Worm (Caenorhabditis elegans) whole organism, midembryonic: ENCODE data around the gene lgc-35.
A peak's percentile ranks its signal among the peaks of the same experiment; 100 is the strongest.

ENCODE experiments used
- flt-1 ChIP-seq: fragments of 200-800 bp; sonication (Bioruptor generic); IDR thresholded peaks from 2 replicates; pipeline ENCODE4 v1.3.6; 2022; ENCODE audit warnings: missing genetic modification characterization, missing compliant biosample characterization
- ref-1 ChIP-seq: fragments of 200-800 bp; sonication (Bioruptor generic); conservative IDR thresholded peaks from 2 replicates; pipeline ENCODE4 v1.3.6; 2022; ENCODE audit warnings: missing genetic modification reagents, missing genetic modification characterization, missing compliant biosample characterization
- ztf-29 ChIP-seq: fragments of 200-800 bp; sonication (Bioruptor generic); IDR thresholded peaks from 2 replicates; pipeline ENCODE4 v1.3.6; 2022; ENCODE audit warnings: missing genetic modification reagents, missing genetic modification characterization, missing compliant biosample characterization

- peak; percentile 64 for TF ChIP-seq flt-1 (GFP tag; lab: Robert Waterston, UW)
- no peak for TF ChIP-seq ref-1
- no peak for TF ChIP-seq ztf-29 (GFP tag; lab: Robert Waterston, UW)
These were observed 41.1 kb downstream of the lgc-35 start for ce11 chrII:12798814-12799213.
